Fruit fly (Drosophila melanogaster): Measurements from ENCODE around the gene CG2004.

DNA sequence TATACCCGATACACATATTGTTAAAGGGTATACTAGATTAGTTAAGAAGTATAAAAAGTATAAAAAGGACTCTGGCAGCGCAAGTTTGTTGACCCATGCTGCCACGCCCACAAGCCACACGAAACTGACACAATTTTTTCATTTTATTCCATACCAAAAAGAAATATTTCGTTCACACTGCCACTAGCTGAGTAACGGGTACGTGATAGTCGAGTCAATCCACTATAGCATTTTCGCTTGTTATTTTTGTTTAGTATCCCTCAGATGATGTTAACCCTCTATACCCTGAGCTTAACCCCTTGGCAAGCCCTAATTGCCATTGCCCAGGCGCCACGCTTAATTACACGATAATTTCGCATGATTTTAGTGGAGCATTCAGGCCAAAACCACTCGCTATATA lies 32.2 kb upstream of the CG2004 start:
- no peak for TF ChIP-seq CG8478 (optimal IDR thresholded peaks at IDR 0.05)
- no peak for TF ChIP-seq CTCF (optimal IDR thresholded peaks at IDR 0.05)

All from S2 (cell line).